Worm (Caenorhabditis elegans): ENCODE measurements around the gene ubc-24.
A peak's percentile ranks its signal among the peaks of the same experiment; 100 is the strongest.

ubc-24 gene

DNA sequence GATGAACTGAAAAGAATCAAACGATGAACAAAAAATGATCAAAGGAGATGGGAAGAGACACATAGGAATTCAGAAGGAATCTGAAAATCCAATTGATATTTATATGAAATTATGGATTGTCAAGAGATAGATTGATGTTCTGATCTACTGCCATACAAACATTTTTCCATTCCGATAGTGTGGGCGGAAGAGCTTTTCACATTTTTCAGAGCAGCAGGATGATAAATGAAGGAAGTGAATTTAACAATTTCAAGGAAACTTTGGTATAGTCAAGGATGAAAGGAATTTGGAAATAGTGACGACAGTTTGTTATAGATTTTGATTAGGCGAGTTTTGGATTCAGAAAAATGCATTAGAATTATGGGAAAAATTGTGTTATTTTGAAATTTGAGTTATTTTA is at the start of gene ubc-24:
Gene ubc-24, plus strand, starts transcription at position 301 of the 400 bp plus-strand sequence.
- TF ChIP-seq pha-4 (tag; optimal IDR thresholded peaks at IDR 0.05) (no peak), bed-1 (GFP tag; IDR thresholded peaks at IDR 0.05) (no peak), pbrm-1 (GFP tag; IDR thresholded peaks at IDR 0.05) (no peak), lir-1 (GFP tag; conservative IDR thresholded peaks at IDR 0.05) (no peak), hrde-1 (tag; optimal IDR thresholded peaks at IDR 0.05; ENCODE audit: borderline replicate concordance) (no peak), attf-5 (GFP tag; optimal IDR thresholded peaks at IDR 0.05) (no peak), ceh-100 (GFP tag; IDR thresholded peaks at IDR 0.05) (no peak), madf-8 (GFP tag; conservative IDR thresholded peaks at IDR 0.05) (no peak), hsf-1 (GFP tag; IDR thresholded peaks at IDR 0.05) (no peak), ceh-27 (GFP tag; optimal IDR thresholded peaks at IDR 0.05) (no peak), T07F8.4 (tag; optimal IDR thresholded peaks at IDR 0.05) (no peak), lin-40 (tag; optimal IDR thresholded peaks at IDR 0.05) (no peak), unc-62 (GFP tag; optimal IDR thresholded peaks at IDR 0.05) (no peak), F33H1.4 (GFP tag; IDR thresholded peaks at IDR 0.05) (no peak)

DNA sequence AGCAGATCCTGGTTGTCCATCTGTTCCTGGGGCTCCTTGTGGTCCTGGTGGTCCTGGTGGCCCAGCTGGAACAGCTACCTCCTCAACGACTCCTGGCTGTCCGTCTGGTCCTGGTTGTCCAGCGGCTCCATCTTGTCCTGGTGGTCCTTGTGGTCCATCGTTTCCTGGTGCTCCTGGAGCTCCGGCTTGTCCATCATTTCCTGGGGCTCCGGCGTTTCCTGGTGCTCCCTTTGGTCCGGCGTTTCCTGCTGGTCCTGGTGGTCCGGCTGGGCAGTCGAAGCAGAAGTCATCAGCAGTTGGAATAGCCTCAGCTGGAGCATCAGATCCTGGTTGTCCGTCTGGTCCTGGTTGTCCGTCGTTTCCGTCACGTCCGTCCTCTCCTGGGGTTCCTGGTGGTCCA is 46.9 kb upstream of the ubc-24 start:
- TF ChIP-seq zfh-2 (GFP tag; conservative IDR thresholded peaks at IDR 0.05), result peak; percentile 75
- TF ChIP-seq dox-1 (GFP tag; IDR thresholded peaks at IDR 0.05), result no peak
- TF ChIP-seq egrh-3 (GFP tag; IDR thresholded peaks at IDR 0.05), result peak; percentile 80; the same call in 1 of the 2 replicates
- TF ChIP-seq bed-1 (GFP tag; IDR thresholded peaks at IDR 0.05), result no peak
- TF ChIP-seq let-607 (tag; optimal IDR thresholded peaks at IDR 0.05), result no peak
- TF ChIP-seq dpff-1 (tag; optimal IDR thresholded peaks at IDR 0.05), result peak; percentile 22

DNA sequence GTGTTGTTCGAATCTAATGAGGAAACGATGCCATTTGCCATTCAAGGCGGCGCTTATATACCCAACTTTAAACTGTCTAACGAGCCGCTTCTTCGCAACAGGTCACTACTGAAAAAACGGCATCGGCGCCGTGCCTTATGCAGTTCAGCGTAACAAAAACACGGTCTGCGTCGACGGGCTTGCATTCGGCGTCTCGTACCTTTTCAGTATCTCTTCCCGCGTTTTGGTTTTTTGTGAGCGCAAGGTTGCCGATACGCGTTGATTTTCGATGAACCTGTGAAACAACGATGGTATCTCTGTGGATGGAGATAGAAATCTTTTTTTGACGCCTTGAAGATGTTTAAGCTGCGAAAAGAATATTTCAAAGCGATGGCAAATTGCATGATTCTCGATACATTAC is 46.1 kb upstream of the ubc-24 start, which contains the start of gene col-77:
Gene col-77, minus strand, starts transcription at position 32 of the 400 bp plus-strand sequence.
- TF ChIP-seq Y67H2A.10 (GFP tag; conservative IDR thresholded peaks at IDR 0.05) (no peak), F39B2.1 (GFP tag; IDR thresholded peaks at IDR 0.05) (no peak)

DNA sequence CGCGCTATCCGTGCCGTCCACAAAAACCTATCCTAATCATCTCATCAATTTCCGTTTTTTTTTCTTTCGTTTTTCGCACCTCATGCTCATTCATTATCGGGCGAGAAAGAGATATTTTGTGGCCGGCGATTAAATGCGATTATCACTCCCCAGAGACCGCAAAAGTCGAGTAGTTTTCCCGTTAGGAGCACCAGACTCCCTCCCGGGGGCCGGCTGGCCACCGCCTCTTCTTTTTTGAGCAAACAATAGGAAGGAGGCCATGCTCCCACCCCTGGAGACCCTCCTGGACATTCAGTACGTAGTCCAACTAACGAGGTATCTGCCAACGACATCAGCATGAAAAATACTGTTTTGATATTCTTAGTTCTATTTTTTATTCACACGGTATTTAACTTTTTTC is 45.0 kb upstream of the ubc-24 start, which contains the start of gene M195.2:
Gene M195.2, plus strand, starts transcription at position 301 of the 400 bp plus-strand sequence.
- no peak for TF ChIP-seq madf-8 (GFP tag; conservative IDR thresholded peaks at IDR 0.05)
- TF ChIP-seq Y95B8A.8 (GFP tag; IDR thresholded peaks at IDR 0.05), result no peak
- TF ChIP-seq mxl-1 (tag; optimal IDR thresholded peaks at IDR 0.05), result no peak
- TF ChIP-seq nfya-1 (tag; optimal IDR thresholded peaks at IDR 0.05; ENCODE audit: borderline replicate concordance, insufficient read depth), result no peak
- no peak for TF ChIP-seq hsf-1 (GFP tag; IDR thresholded peaks at IDR 0.05)
- TF ChIP-seq nhr-120 (GFP tag; IDR thresholded peaks at IDR 0.05), result no peak
- TF ChIP-seq F57C9.4 (tag; optimal IDR thresholded peaks at IDR 0.05), result no peak
- TF ChIP-seq madf-3 (GFP tag; IDR thresholded peaks at IDR 0.05), result no peak
- TF ChIP-seq aptf-2 (GFP tag; conservative IDR thresholded peaks at IDR 0.05), result no peak
- no peak for TF ChIP-seq snpc-1.1 (tag; optimal IDR thresholded peaks at IDR 0.05; ENCODE audit: insufficient read depth)
- TF ChIP-seq attf-3 (GFP tag; conservative IDR thresholded peaks at IDR 0.05), result no peak
- no peak for TF ChIP-seq cebp-2 (GFP tag; IDR thresholded peaks at IDR 0.05)
- TF ChIP-seq ztf-28 (GFP tag; IDR thresholded peaks at IDR 0.05), result no peak
- TF ChIP-seq ztf-18 (tag; optimal IDR thresholded peaks at IDR 0.05), result no peak
- no peak for TF ChIP-seq K11D2.4 (GFP tag; IDR thresholded peaks at IDR 0.05)
- TF ChIP-seq lin-40 (tag; optimal IDR thresholded peaks at IDR 0.05), result no peak

Measured in whole organism, young adult.